Worm (Caenorhabditis elegans) whole organism, L2 larva: ENCODE measurements around the gene atf-8.

Source experiments
- R02D3.7 ChIP-seq: fragments of 150-350 bp; optimal IDR thresholded peaks from 2 replicates; lab custom pipeline; 2014; ENCODE audit warnings: missing biosample characterization, missing genetic modification characterization
- ZK546.5 ChIP-seq: sonication (generic microtip); optimal IDR thresholded peaks from 2 replicates; lab custom pipeline; 2017; ENCODE audit warnings: missing biosample characterization, missing genetic modification characterization
- aly-2 ChIP-seq: fragments of 150-350 bp; optimal IDR thresholded peaks from 2 replicates; lab custom pipeline; 2014; ENCODE audit warnings: missing biosample characterization, missing genetic modification characterization
- ama-1 ChIP-seq: fragments of 150-350 bp; optimal IDR thresholded peaks from 2 replicates; lab custom pipeline; 2018; ENCODE audit warnings: inconsistent platforms
- blmp-1 ChIP-seq: sonication (generic microtip); optimal IDR thresholded peaks from 2 replicates; lab custom pipeline; 2017; ENCODE audit warnings: missing genetic modification characterization, mild to moderate bottlenecking, missing compliant biosample characterization, antibody characterized with exemption, moderate library complexity; ENCODE audit not compliant: insufficient read depth
- lin-39 ChIP-seq: fragments of 150-350 bp; optimal IDR thresholded peaks from 2 replicates; lab custom pipeline; 2014; ENCODE audit warnings: missing biosample characterization, missing genetic modification reagents, missing genetic modification characterization
- nhr-11 ChIP-seq: fragments of 150-350 bp; optimal IDR thresholded peaks from 2 replicates; lab custom pipeline; 2014; ENCODE audit warnings: missing biosample characterization, missing genetic modification characterization
- nhr-77 ChIP-seq: fragments of 150-350 bp; optimal IDR thresholded peaks from 2 replicates; lab custom pipeline; 2014; ENCODE audit warnings: missing biosample characterization, missing genetic modification characterization
- sma-3 ChIP-seq: sonication (generic microtip); optimal IDR thresholded peaks from 2 replicates; lab custom pipeline; 2016; ENCODE audit warnings: missing genetic modification reagents, missing genetic modification characterization, missing compliant biosample characterization
- unc-62 ChIP-seq: fragments of 150-350 bp; optimal IDR thresholded peaks from 2 replicates; lab custom pipeline; 2014; ENCODE audit warnings: missing biosample characterization, missing genetic modification reagents, missing genetic modification characterization
- ztf-11 ChIP-seq: sonication (generic microtip); optimal IDR thresholded peaks from 2 replicates; lab custom pipeline; 2017; ENCODE audit warnings: missing biosample characterization, missing genetic modification characterization

DNA sequence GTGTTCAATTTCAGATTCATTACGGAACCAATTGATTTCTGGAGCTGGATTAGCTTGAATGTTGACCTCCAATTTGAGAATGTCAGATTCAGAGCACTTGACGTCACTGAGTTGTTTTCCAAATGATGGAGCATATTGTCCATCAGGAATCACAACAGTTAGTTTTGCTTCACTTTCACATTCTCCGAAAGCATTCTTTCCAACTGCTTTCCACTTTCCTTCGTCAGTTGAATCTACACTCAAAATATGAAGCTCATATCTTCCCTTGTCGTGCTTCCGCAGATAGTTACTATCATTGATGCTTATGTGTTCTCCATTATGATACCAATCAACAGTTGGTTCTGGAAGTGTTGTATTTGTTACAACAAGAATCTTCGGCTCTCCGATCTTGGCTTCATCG lies 22.9 kb downstream of the atf-8 start:
- TF ChIP-seq nhr-77 (tag; lab: Kevin White, UChicago) (no peak), ama-1 (lab: Kevin White, UChicago) (no peak), ztf-11 (tag; lab: Kevin White, UChicago) (no peak), R02D3.7 (no peak), lin-39 (tag; lab: Kevin White, UChicago) (no peak), sma-3 (no peak), aly-2 (tag; lab: Kevin White, UChicago) (no peak), ZK546.5 (no peak), nhr-11 (tag; lab: Kevin White, UChicago) (no peak), unc-62 (GFP tag; lab: Kevin White, UChicago) (no peak), blmp-1 (tag; lab: Kevin White, UChicago) (no peak)
